Worm (Caenorhabditis elegans): Measurements from ENCODE around the gene C55A6.4.

ce11 chrV:11543564-11543963, 25.9 kb upstream of the C55A6.4 start, which contains the start of gene F38B7.2:
- TF ChIP-seq nhr-90 (tag; optimal IDR thresholded peaks at IDR 0.05) (no peak), nfya-1 (tag; optimal IDR thresholded peaks at IDR 0.05; ENCODE audit: borderline replicate concordance, insufficient read depth) (no peak), ztf-22 (GFP tag; optimal IDR thresholded peaks at IDR 0.05) (no peak), lin-35 (GFP tag; optimal IDR thresholded peaks at IDR 0.05) (no peak), cebp-1 (GFP tag; IDR thresholded peaks at IDR 0.05) (no peak), cebp-1 (tag; optimal IDR thresholded peaks at IDR 0.05) (no peak), nhr-80 (tag; optimal IDR thresholded peaks at IDR 0.05) (no peak), zim-3 (tag; optimal IDR thresholded peaks at IDR 0.05) (no peak), him-1 (tag; optimal IDR thresholded peaks at IDR 0.05) (no peak), ztf-3 (GFP tag; optimal IDR thresholded peaks at IDR 0.05) (no peak), dpl-1 (GFP tag; optimal IDR thresholded peaks at IDR 0.05) (no peak), somi-1 (GFP tag; optimal IDR thresholded peaks at IDR 0.05) (no peak), ekl-4 (GFP tag; IDR thresholded peaks at IDR 0.05) (no peak), F49E8.2 (tag; optimal IDR thresholded peaks at IDR 0.05; ENCODE audit: insufficient read depth) (no peak)

All from whole organism, young adult.